Fruit fly (Drosophila melanogaster) whole organism, embryonic: ENCODE data around the gene CG6415.
A peak's percentile ranks its signal among the peaks of the same experiment; 100 is the strongest.

Source experiments
- Atf3 ChIP-seq: fragments of 200-800 bp; sonication (Bioruptor generic); optimal IDR thresholded peaks from 3 replicates; lab custom pipeline; 2016; ENCODE audit warnings: missing biosample characterization, missing genetic modification characterization
- CG10979 ChIP-seq: fragments of 200-800 bp; sonication (Bioruptor generic); optimal IDR thresholded peaks from 2 replicates; lab custom pipeline; 2018; ENCODE audit warnings: missing biosample characterization, mild to moderate bottlenecking, missing genetic modification characterization, moderate library complexity
- CG12219 ChIP-seq: fragments of 200-800 bp; sonication (Bioruptor generic); optimal IDR thresholded peaks from 3 replicates; lab custom pipeline; 2018; ENCODE audit warnings: missing biosample characterization, mild to moderate bottlenecking, missing genetic modification characterization
- CG14667 ChIP-seq: fragments of 200-800 bp; sonication (Bioruptor generic); IDR thresholded peaks from 2 replicates; pipeline ENCODE4 v1.3.6; 2022; ENCODE audit warnings: missing biosample characterization, missing genetic modification characterization
- CG14860 ChIP-seq: fragments of 200-800 bp; sonication (Bioruptor generic); IDR thresholded peaks from 3 replicates; pipeline ENCODE4 v1.3.6; 2022; ENCODE audit warnings: missing biosample characterization, missing genetic modification characterization; ENCODE audit not compliant: partially characterized antibody
- CG16779 ChIP-seq: fragments of 200-800 bp; sonication (Bioruptor generic); IDR thresholded peaks from 2 replicates; pipeline ENCODE4 v1.3.6; 2022; ENCODE audit warnings: missing biosample characterization, missing genetic modification characterization
- CG16813 ChIP-seq: fragments of 200-800 bp; sonication (Bioruptor generic); IDR thresholded peaks from 3 replicates; pipeline ENCODE4 v1.3.6; 2022; ENCODE audit warnings: missing biosample characterization, missing genetic modification characterization; ENCODE audit not compliant: partially characterized antibody
- CG18011 ChIP-seq: fragments of 200-800 bp; sonication (Bioruptor generic); optimal IDR thresholded peaks from 2 replicates; lab custom pipeline; 2017; ENCODE audit warnings: missing biosample characterization, missing genetic modification characterization, mild to moderate bottlenecking, moderate library complexity, missing genotype
- CG2202 ChIP-seq: fragments of 200-800 bp; sonication (Bioruptor generic); optimal IDR thresholded peaks from 2 replicates; lab custom pipeline; 2018; ENCODE audit warnings: missing biosample characterization, mild to moderate bottlenecking, missing genetic modification characterization
- CG31441 ChIP-seq: fragments of 200-800 bp; sonication (Bioruptor generic); IDR thresholded peaks from 2 replicates; pipeline ENCODE4 v1.3.6; 2022; ENCODE audit warnings: missing biosample characterization, missing genetic modification characterization
- CG4424 ChIP-seq: fragments of 200-800 bp; sonication (Bioruptor generic); optimal IDR thresholded peaks from 3 replicates; lab custom pipeline; 2016; ENCODE audit warnings: missing biosample characterization, missing genetic modification characterization
- CG6813 ChIP-seq: fragments of 200-800 bp; sonication (Bioruptor generic); optimal IDR thresholded peaks from 2 replicates; lab custom pipeline; 2017; ENCODE audit warnings: missing biosample characterization, missing genetic modification characterization, mild to moderate bottlenecking, moderate library complexity, missing genetic modification reagents
- CG7839 ChIP-seq: fragments of 200-800 bp; sonication (Bioruptor generic); optimal IDR thresholded peaks from 3 replicates; lab custom pipeline; 2018; ENCODE audit warnings: missing biosample characterization, mild to moderate bottlenecking, missing genetic modification characterization, moderate library complexity
- CG7928 ChIP-seq: fragments of 200-800 bp; sonication (Bioruptor generic); optimal IDR thresholded peaks from 2 replicates; lab custom pipeline; 2017; ENCODE audit warnings: missing biosample characterization, mild to moderate bottlenecking, missing genetic modification characterization
- CG8924 ChIP-seq: fragments of 200-800 bp; optimal IDR thresholded peaks from 3 replicates; lab custom pipeline; 2019; ENCODE audit warnings: missing biosample characterization, mild to moderate bottlenecking, missing genetic modification characterization, moderate library complexity
- CG9437 ChIP-seq: fragments of 200-800 bp; sonication (Bioruptor generic); optimal IDR thresholded peaks from 2 replicates; lab custom pipeline; 2018; ENCODE audit warnings: missing biosample characterization, mild to moderate bottlenecking, missing genetic modification characterization
- CG9817 ChIP-seq: fragments of 200-800 bp; sonication (Bioruptor generic); optimal IDR thresholded peaks from 2 replicates; lab custom pipeline; 2018; ENCODE audit warnings: missing biosample characterization, mild to moderate bottlenecking, missing genetic modification characterization, moderate library complexity
- CoRest ChIP-seq: fragments of 200-800 bp; sonication (Bioruptor generic); optimal IDR thresholded peaks from 3 replicates; lab custom pipeline; 2018; ENCODE audit warnings: missing biosample characterization, mild to moderate bottlenecking, missing genetic modification characterization, moderate library complexity
- D ChIP-seq, 2 experiments: fragments of 200-800 bp in 1 of 2; fragments of >200 bp in 1 of 2; sonication (Bioruptor generic) in 1 of 2; optimal IDR thresholded peaks; 2 replicates in 1 of 2; 3 replicates in 1 of 2; lab custom pipeline; 2017; ENCODE audit warnings: mild to moderate bottlenecking in 1 of 2, missing biosample characterization in 1 of 2, missing genetic modification characterization in 1 of 2, missing genetic modification reagents in 1 of 2
- D19A ChIP-seq: fragments of 200-800 bp; optimal IDR thresholded peaks from 3 replicates; lab custom pipeline; 2019; ENCODE audit warnings: missing biosample characterization, mild to moderate bottlenecking, missing genetic modification characterization, moderate library complexity
- Dad ChIP-seq: fragments of 200-800 bp; sonication (Bioruptor generic); optimal IDR thresholded peaks from 3 replicates; lab custom pipeline; 2016; ENCODE audit warnings: missing biosample characterization, missing genetic modification characterization
- Dip2 ChIP-seq: fragments of 200-800 bp; sonication (Bioruptor generic); IDR thresholded peaks from 2 replicates; pipeline ENCODE4 v1.3.6; 2022; ENCODE audit warnings: missing biosample characterization, missing genetic modification characterization
- Doc3 ChIP-seq: fragments of 200-800 bp; sonication (Bioruptor generic); IDR thresholded peaks from 3 replicates; pipeline ENCODE4 v1.3.6; 2022; ENCODE audit warnings: missing biosample characterization, missing genetic modification characterization; ENCODE audit not compliant: partially characterized antibody
- ERR ChIP-seq: fragments of 200-800 bp; sonication (Bioruptor generic); optimal IDR thresholded peaks from 2 replicates; lab custom pipeline; 2016; ENCODE audit warnings: missing biosample characterization, missing genetic modification characterization
- HLHmδ ChIP-seq: fragments of 200-800 bp; sonication (Bioruptor generic); optimal IDR thresholded peaks from 2 replicates; lab custom pipeline; 2018; ENCODE audit warnings: missing biosample characterization, mild to moderate bottlenecking, missing genetic modification characterization, moderate library complexity
- Hmx ChIP-seq: fragments of 200-800 bp; sonication (Bioruptor generic); optimal IDR thresholded peaks from 2 replicates; lab custom pipeline; 2016; ENCODE audit warnings: missing biosample characterization, missing genetic modification characterization
- Oli ChIP-seq: fragments of 200-800 bp; sonication (Bioruptor generic); optimal IDR thresholded peaks from 2 replicates; lab custom pipeline; 2018; ENCODE audit warnings: missing biosample characterization, mild to moderate bottlenecking, missing genetic modification characterization, moderate library complexity
- Sox100B ChIP-seq: fragments of 200-800 bp; sonication (Bioruptor generic); optimal IDR thresholded peaks from 3 replicates; lab custom pipeline; 2018; ENCODE audit warnings: missing biosample characterization, mild to moderate bottlenecking, missing genetic modification characterization
- ab ChIP-seq: fragments of 200-800 bp; sonication (Bioruptor generic); optimal IDR thresholded peaks from 2 replicates; lab custom pipeline; 2016; ENCODE audit warnings: missing biosample characterization, missing genetic modification characterization
- al ChIP-seq: fragments of 200-800 bp; sonication (Bioruptor generic); IDR thresholded peaks from 2 replicates; pipeline ENCODE4 v1.3.6; 2022; ENCODE audit warnings: missing biosample characterization, missing genetic modification characterization
- ash1 ChIP-seq: fragments of 200-800 bp; sonication (Bioruptor generic); optimal IDR thresholded peaks from 2 replicates; lab custom pipeline; 2018; ENCODE audit warnings: missing biosample characterization, mild to moderate bottlenecking, missing genetic modification characterization
- cg ChIP-seq: fragments of 200-800 bp; sonication (Bioruptor generic); optimal IDR thresholded peaks from 3 replicates; lab custom pipeline; 2019; ENCODE audit warnings: missing biosample characterization, mild to moderate bottlenecking, missing genetic modification characterization, moderate library complexity
- chn ChIP-seq: fragments of 200-800 bp; sonication (Bioruptor generic); optimal IDR thresholded peaks from 2 replicates; lab custom pipeline; 2016; ENCODE audit warnings: missing biosample characterization, missing genetic modification characterization
- dan ChIP-seq: fragments of 200-800 bp; sonication (Bioruptor generic); IDR thresholded peaks from 2 replicates; pipeline ENCODE4 v1.3.6; 2022; ENCODE audit warnings: missing biosample characterization, missing genetic modification characterization
- ems ChIP-seq: fragments of 200-800 bp; sonication (Bioruptor generic); optimal IDR thresholded peaks from 3 replicates; lab custom pipeline; 2016; ENCODE audit warnings: missing biosample characterization, missing genetic modification characterization
- en ChIP-seq: fragments of 200-800 bp; sonication (Bioruptor generic); optimal IDR thresholded peaks from 2 replicates; lab custom pipeline; 2016; ENCODE audit warnings: missing biosample characterization, missing genetic modification characterization
- fru ChIP-seq: fragments of >200 bp; optimal IDR thresholded peaks from 2 replicates; lab custom pipeline; 2017
- gsb-n ChIP-seq: fragments of 200-800 bp; sonication (Bioruptor generic); optimal IDR thresholded peaks from 3 replicates; lab custom pipeline; 2018; ENCODE audit warnings: missing biosample characterization, mild to moderate bottlenecking, missing genetic modification characterization
- her ChIP-seq: fragments of 200-800 bp; sonication (Bioruptor generic); optimal IDR thresholded peaks from 2 replicates; lab custom pipeline; 2016; ENCODE audit warnings: missing biosample characterization, missing genetic modification characterization
- inv ChIP-seq: fragments of 200-800 bp; sonication (Bioruptor generic); IDR thresholded peaks from 2 replicates; pipeline ENCODE4 v1.3.6; 2022; ENCODE audit warnings: missing biosample characterization, missing genetic modification characterization; ENCODE audit not compliant: partially characterized antibody
- kay ChIP-seq: fragments of 200-800 bp; sonication (Bioruptor generic); optimal IDR thresholded peaks from 2 replicates; lab custom pipeline; 2016; ENCODE audit warnings: missing biosample characterization, missing genetic modification characterization
- ken ChIP-seq: fragments of 200-800 bp; sonication (Bioruptor generic); IDR thresholded peaks from 3 replicates; pipeline ENCODE4 v1.3.6; 2022; ENCODE audit warnings: missing biosample characterization, missing genetic modification characterization
- luna ChIP-seq: fragments of 200-800 bp; sonication (Bioruptor generic); optimal IDR thresholded peaks from 2 replicates; lab custom pipeline; 2016; ENCODE audit warnings: missing biosample characterization, missing genetic modification characterization
- mam ChIP-seq: fragments of 200-800 bp; sonication (Bioruptor generic); optimal IDR thresholded peaks from 3 replicates; lab custom pipeline; 2016; ENCODE audit warnings: missing biosample characterization, missing genetic modification characterization
- nerfin-1 ChIP-seq: fragments of 200-800 bp; sonication (Bioruptor generic); optimal IDR thresholded peaks from 3 replicates; lab custom pipeline; 2019; ENCODE audit warnings: missing biosample characterization, mild to moderate bottlenecking, missing genetic modification characterization, moderate library complexity
- p53 ChIP-seq: fragments of 200-800 bp; sonication (Bioruptor generic); optimal IDR thresholded peaks from 2 replicates; lab custom pipeline; 2016; ENCODE audit warnings: missing biosample characterization, missing genetic modification characterization
- tll ChIP-seq, 2 experiments: fragments of 200-800 bp in 1 of 2; fragments of >200 bp in 1 of 2; sonication (Bioruptor generic) in 1 of 2; optimal IDR thresholded peaks; 2 replicates each; lab custom pipeline; 2017 to 2019; ENCODE audit warnings: missing biosample characterization in 2 of 2, missing genetic modification characterization in 2 of 2, mild to moderate bottlenecking in 1 of 2, moderate library complexity in 1 of 2
- trh ChIP-seq: fragments of 200-800 bp; sonication (Bioruptor generic); optimal IDR thresholded peaks from 2 replicates; lab custom pipeline; 2016; ENCODE audit warnings: missing biosample characterization, missing genetic modification characterization
- twi ChIP-seq: fragments of 200-800 bp; optimal IDR thresholded peaks from 2 replicates; lab custom pipeline; 2019; ENCODE audit warnings: missing biosample characterization, mild to moderate bottlenecking, missing genetic modification characterization, moderate library complexity
- usp ChIP-seq: fragments of >200 bp; optimal IDR thresholded peaks from 2 replicates; lab custom pipeline; 2017; ENCODE audit warnings: missing biosample characterization, missing genetic modification characterization

Gene CG6415

dm6 chr2L:10665603-10666002, 37.8 kb upstream of the CG6415 start (continued):
- TF ChIP-seq gsb-n (tag; lab: Kevin White, UChicago) (peak; percentile 32), Sox100B (GFP tag; lab: Kevin White, UChicago) (peak; percentile 63), D (optimal IDR thresholded peaks at IDR 0.05; lab: Kevin White, UChicago) (no peak), D (GFP tag; optimal IDR thresholded peaks at IDR 0.05; lab: Kevin White, UChicago) (peak; percentile 3), CG9437 (GFP tag; lab: Kevin White, UChicago) (peak; percentile 62), trh (GFP tag; lab: Kevin White, UChicago) (peak; percentile 30), her (GFP tag; lab: Kevin White, UChicago) (peak; percentile 75), CG16813 (GFP tag; lab: Robert Waterston, UW) (no peak), nerfin-1 (no peak), ken (GFP tag; lab: Robert Waterston, UW) (peak; percentile 77; the same call in 2 of the 3 replicates), CG4424 (GFP tag; lab: Kevin White, UChicago) (peak; percentile 79), CG16779 (GFP tag; lab: Robert Waterston, UW) (peak; percentile 63), inv (GFP tag; lab: Robert Waterston, UW) (no peak), CG7928 (no peak), Dad (peak; percentile 68), dan (peak; percentile 33; the same call in 1 of the 2 replicates), CG14667 (GFP tag; lab: Robert Waterston, UW) (peak; percentile 84), cg (GFP tag; lab: Kevin White, UChicago) (no peak), CG2202 (no peak), ab (GFP tag; lab: Kevin White, UChicago) (peak; percentile 61), CG12219 (peak; percentile 78), CG9817 (tag; lab: Kevin White, UChicago) (peak; percentile 71), fru (no peak), Hmx (peak; percentile 53), en (peak; percentile 74), CoRest (tag; lab: Kevin White, UChicago) (peak; percentile 78), al (GFP tag; lab: Robert Waterston, UW) (peak; percentile 84), twi (tag; lab: Kevin White, UChicago) (no peak), Oli (tag; lab: Kevin White, UChicago) (peak; percentile 84), mam (GFP tag; lab: Kevin White, UChicago) (peak; percentile 79), ERR (GFP tag; lab: Kevin White, UChicago) (peak; percentile 66), p53 (GFP tag; lab: Kevin White, UChicago) (no peak), Atf3 (GFP tag; lab: Kevin White, UChicago) (peak; percentile 67), usp (GFP tag; lab: Kevin White, UChicago) (no peak), kay (GFP tag; lab: Kevin White, UChicago) (peak; percentile 9), D19A (no peak), CG10979 (tag; lab: Kevin White, UChicago) (no peak), CG14860 (no peak), tll (GFP tag; optimal IDR thresholded peaks at IDR 0.05; lab: Kevin White, UChicago) (no peak), luna (GFP tag; lab: Kevin White, UChicago) (no peak), Doc3 (GFP tag; lab: Robert Waterston, UW) (no peak), chn (peak; percentile 75), CG31441 (GFP tag; lab: Robert Waterston, UW) (peak; percentile 76), CG7839 (tag; lab: Kevin White, UChicago) (peak; percentile 80), CG6813 (peak; percentile 48), ash1 (GFP tag; lab: Kevin White, UChicago) (no peak), CG18011 (GFP tag; lab: Kevin White, UChicago) (peak; percentile 58), HLHmδ (GFP tag; lab: Kevin White, UChicago) (no peak), Dip2 (peak; percentile 31; the same call in 1 of the 2 replicates), CG8924 (tag; lab: Kevin White, UChicago) (peak; percentile 78), ems (GFP tag; lab: Kevin White, UChicago) (peak; percentile 53)
